Worm (Caenorhabditis elegans): ENCODE results near the gene F59A1.15.

ce11 chrV:17722553-17722952 lies 38.9 kb upstream of the F59A1.15 start:
- TF ChIP-seq ceh-100 (GFP tag; IDR thresholded peaks at IDR 0.05) = no peak
- TF ChIP-seq ama-1 (optimal IDR thresholded peaks at IDR 0.05) = no peak
- TF ChIP-seq ama-1 (GFP tag; optimal IDR thresholded peaks at IDR 0.05) = no peak
- no peak for TF ChIP-seq ztf-18 (tag; optimal IDR thresholded peaks at IDR 0.05)
- no peak for TF ChIP-seq mcd-1 (GFP tag; IDR thresholded peaks at IDR 0.05)
- TF ChIP-seq C17E4.6 (GFP tag; IDR thresholded peaks at IDR 0.05) = no peak
- no peak for TF ChIP-seq C06A6.2 (GFP tag; conservative IDR thresholded peaks at IDR 0.05)
- no peak for TF ChIP-seq pha-4 (tag; optimal IDR thresholded peaks at IDR 0.05)
- peak; percentile 46 for TF ChIP-seq B0261.1 (tag; optimal IDR thresholded peaks at IDR 0.05)
